Fruit fly (Drosophila melanogaster): Measurements from ENCODE around the gene Gr10a.
A peak's percentile ranks its signal among the peaks of the same experiment; 100 is the strongest.

Gr10a gene

DNA sequence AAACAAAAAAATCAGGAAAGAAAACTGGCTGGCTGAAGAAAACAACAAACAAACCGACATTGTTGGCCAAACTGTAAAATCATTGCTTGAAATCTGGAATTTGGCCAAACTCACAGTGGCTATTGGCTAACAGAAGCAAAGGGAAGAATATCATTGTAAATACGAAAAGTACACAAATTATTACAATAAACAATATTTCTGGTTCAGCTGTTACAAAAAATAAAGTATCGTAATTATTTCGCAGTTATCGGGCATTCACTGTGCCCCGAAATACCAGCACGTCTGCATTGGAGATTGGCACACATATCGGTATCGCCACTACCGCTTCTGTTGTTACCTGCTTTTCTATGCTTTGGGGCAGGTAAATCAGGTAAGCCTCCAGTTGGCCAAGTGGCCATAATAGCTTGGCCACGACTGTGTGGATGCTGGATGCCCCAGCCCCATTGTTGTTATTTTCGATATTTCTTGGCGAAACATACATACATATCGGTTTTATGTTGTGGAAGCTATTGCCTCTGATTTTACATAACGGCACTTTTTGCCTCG is 33.9 kb upstream of the Gr10a start (continued):
- peak; percentile 72 for TF ChIP-seq slbo (GFP tag; IDR thresholded peaks at IDR 0.05)
- no peak for TF ChIP-seq Spps (tag; optimal IDR thresholded peaks at IDR 0.05)
- no peak for TF ChIP-seq gfzf (GFP tag; optimal IDR thresholded peaks at IDR 0.05)
- peak; percentile 64 for TF ChIP-seq row (GFP tag; IDR thresholded peaks at IDR 0.05)
- TF ChIP-seq Dip2 (GFP tag; IDR thresholded peaks at IDR 0.05), result no peak
- TF ChIP-seq Nf-YC (tag; optimal IDR thresholded peaks at IDR 0.05), result peak; percentile 20
- peak; percentile 31 for TF ChIP-seq Chrac-16 (GFP tag; optimal IDR thresholded peaks at IDR 0.05)
- TF ChIP-seq CG13296 (GFP tag; optimal IDR thresholded peaks at IDR 0.05), result peak; percentile 57
- TF ChIP-seq CG7928 (GFP tag; optimal IDR thresholded peaks at IDR 0.05), result no peak
- no peak for TF ChIP-seq gcm2 (GFP tag; optimal IDR thresholded peaks at IDR 0.05)
- TF ChIP-seq zen (tag; optimal IDR thresholded peaks at IDR 0.05), result peak; percentile 26
- TF ChIP-seq dm (GFP tag; optimal IDR thresholded peaks at IDR 0.05), result no peak
- no peak for TF ChIP-seq ro (GFP tag; IDR thresholded peaks at IDR 0.05)
- TF ChIP-seq Poxn (GFP tag; IDR thresholded peaks at IDR 0.05), result no peak
- peak; percentile 25 for TF ChIP-seq zfh2 (GFP tag; optimal IDR thresholded peaks at IDR 0.05)
- peak; percentile 83 for TF ChIP-seq sd (tag; optimal IDR thresholded peaks at IDR 0.05)
- TF ChIP-seq sens (GFP tag), result peak; percentile 85
- 0 out of 2 replicates have a peak, but pooled peaks have one; percentile 14 for TF ChIP-seq CG4730 (GFP tag; IDR thresholded peaks at IDR 0.05)
- TF ChIP-seq CTCF (GFP tag; optimal IDR thresholded peaks at IDR 0.05), result no peak
- no peak for TF ChIP-seq CG3995 (GFP tag; optimal IDR thresholded peaks at IDR 0.05)
- TF ChIP-seq CG1024 (GFP tag; IDR thresholded peaks at IDR 0.05), result no peak
- TF ChIP-seq chif (GFP tag; optimal IDR thresholded peaks at IDR 0.05), result peak in 1 of 2 experiments; percentile 22
- TF ChIP-seq CG10209 (GFP tag; optimal IDR thresholded peaks at IDR 0.05), result peak; percentile 12
- no peak for TF ChIP-seq D19A (tag; optimal IDR thresholded peaks at IDR 0.05)
- TF ChIP-seq peb (GFP tag; IDR thresholded peaks at IDR 0.05), result no peak
- peak; percentile 42; the same call in 2 of the 3 replicates for TF ChIP-seq CG14050 (GFP tag; IDR thresholded peaks at IDR 0.05)
- no peak for TF ChIP-seq CG7963 (GFP tag; IDR thresholded peaks at IDR 0.05; ENCODE audit: partially characterized antibody)
- peak; percentile 63 for TF ChIP-seq Dip3 (GFP tag; optimal IDR thresholded peaks at IDR 0.05)
- TF ChIP-seq tll (GFP tag; optimal IDR thresholded peaks at IDR 0.05), result no peak
- peak; percentile 53 for TF ChIP-seq CG13424 (tag; optimal IDR thresholded peaks at IDR 0.05)
- TF ChIP-seq CG3847 (GFP tag; IDR thresholded peaks at IDR 0.05), result peak; percentile 42; the same call in 1 of the 2 replicates
- no peak for TF ChIP-seq Gsc (GFP tag; IDR thresholded peaks at IDR 0.05)
- peak; percentile 38 for TF ChIP-seq disco-r (GFP tag; optimal IDR thresholded peaks at IDR 0.05)
- no peak for TF ChIP-seq sna (GFP tag; IDR thresholded peaks at IDR 0.05; ENCODE audit: partially characterized antibody)
- peak; percentile 78 for TF ChIP-seq Rfx (GFP tag; IDR thresholded peaks at IDR 0.05)
- TF ChIP-seq NC2β (GFP tag; optimal IDR thresholded peaks at IDR 0.05), result no peak
- peak; percentile 53 for TF ChIP-seq Oli (tag; optimal IDR thresholded peaks at IDR 0.05)
- TF ChIP-seq dimm (GFP tag; IDR thresholded peaks at IDR 0.05), result peak; percentile 39; the same call in 1 of the 2 replicates
- TF ChIP-seq CG12071 (GFP tag; optimal IDR thresholded peaks at IDR 0.05), result peak; percentile 49
- no peak for TF ChIP-seq Dad (GFP tag; optimal IDR thresholded peaks at IDR 0.05)
- TF ChIP-seq hth (optimal IDR thresholded peaks at IDR 0.05), result no peak
- no peak for TF ChIP-seq stwl (tag; optimal IDR thresholded peaks at IDR 0.05)
- TF ChIP-seq CG12391 (tag; optimal IDR thresholded peaks at IDR 0.05), result peak; percentile 6
- peak; percentile 77; the same call in 1 of the 2 replicates for TF ChIP-seq vvl (GFP tag; IDR thresholded peaks at IDR 0.05)
- peak; percentile 26 for TF ChIP-seq CG17385 (GFP tag; optimal IDR thresholded peaks at IDR 0.05)
- no peak for TF ChIP-seq Elba2 (GFP tag; optimal IDR thresholded peaks at IDR 0.05)
- no peak for TF ChIP-seq CG8388 (GFP tag; optimal IDR thresholded peaks at IDR 0.05)
- TF ChIP-seq CG7745 (tag; optimal IDR thresholded peaks at IDR 0.05), result no peak
- peak; percentile 27 for TF ChIP-seq Hsf (GFP tag; optimal IDR thresholded peaks at IDR 0.05)
- TF ChIP-seq Mes4 (GFP tag; optimal IDR thresholded peaks at IDR 0.05), result no peak
- peak; percentile 17 for TF ChIP-seq CG18599 (GFP tag; optimal IDR thresholded peaks at IDR 0.05)
- no peak for TF ChIP-seq NC2α (GFP tag; optimal IDR thresholded peaks at IDR 0.05)
